Comparison of ENCODE assay signal across 1 fruit fly cellular context in the genomic region with DNA sequence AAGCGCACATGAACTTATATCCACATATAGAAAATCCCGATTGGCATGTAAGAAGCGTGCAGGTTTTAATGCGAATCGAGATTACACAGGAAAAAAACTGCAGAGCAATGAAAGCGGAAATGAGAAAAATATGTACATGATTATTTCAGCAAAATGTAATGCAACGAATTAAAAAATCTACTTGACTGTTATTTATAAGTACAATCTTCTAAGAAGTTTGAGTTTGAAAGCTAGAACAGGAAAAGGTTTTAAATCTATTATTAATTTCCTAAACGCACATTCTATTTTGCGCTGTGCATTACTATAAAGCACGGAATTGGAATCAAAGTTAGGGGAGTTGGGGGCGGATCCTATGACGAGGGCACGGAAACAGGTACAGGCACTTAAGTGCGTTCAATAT.
TF ChIP-seq lines count a peak whose summit lies in the region.

No protein-coding gene starts in this region.

TF ChIP-seq in whole organism, embryonic, 481 proteins besides CTCF, POLR2A, EP300 and RAD21 (continued from another document and continues in another):
- no peak for TF ChIP-seq CG12104 (GFP tag; optimal IDR thresholded peaks at IDR 0.05; lab: Kevin White, UChicago)
- TF ChIP-seq wor (GFP tag; IDR thresholded peaks at IDR 0.05; lab: Robert Waterston, UW) = no peak
- peak; percentile 10 for TF ChIP-seq Sox102F (GFP tag; optimal IDR thresholded peaks at IDR 0.05; lab: Kevin White, UChicago)
- no peak for TF ChIP-seq Hey (tag; optimal IDR thresholded peaks at IDR 0.05; lab: Kevin White, UChicago)
- no peak for TF ChIP-seq stwl (tag; optimal IDR thresholded peaks at IDR 0.05; lab: Kevin White, UChicago)
- no peak for TF ChIP-seq p53 (GFP tag; optimal IDR thresholded peaks at IDR 0.05; lab: Kevin White, UChicago)
- no peak for TF ChIP-seq disco-r (GFP tag; optimal IDR thresholded peaks at IDR 0.05; lab: Kevin White, UChicago)
- TF ChIP-seq unpg (GFP tag; optimal IDR thresholded peaks at IDR 0.05; lab: Kevin White, UChicago) = peak; percentile 43
- TF ChIP-seq CG9797 (GFP tag; optimal IDR thresholded peaks at IDR 0.05; lab: Kevin White, UChicago) = no peak
- TF ChIP-seq CG7928 (GFP tag; optimal IDR thresholded peaks at IDR 0.05; lab: Kevin White, UChicago) = no peak
- TF ChIP-seq CG1647 (GFP tag; optimal IDR thresholded peaks at IDR 0.05; lab: Kevin White, UChicago) = no peak
- no peak for TF ChIP-seq CG18619 (GFP tag; optimal IDR thresholded peaks at IDR 0.05; lab: Kevin White, UChicago)
- TF ChIP-seq ro (GFP tag; IDR thresholded peaks at IDR 0.05; lab: Robert Waterston, UW) = no peak
- TF ChIP-seq CG2889 (GFP tag; IDR thresholded peaks at IDR 0.05; lab: Robert Waterston, UW) = no peak
- TF ChIP-seq CG14710 (tag; optimal IDR thresholded peaks at IDR 0.05; lab: Kevin White, UChicago) = no peak
- TF ChIP-seq lmd (GFP tag; IDR thresholded peaks at IDR 0.05; lab: Robert Waterston, UW) = peak; percentile 47; the same call in 1 of the 2 replicates
- TF ChIP-seq Elba2 (GFP tag; optimal IDR thresholded peaks at IDR 0.05; lab: Kevin White, UChicago) = no peak
- TF ChIP-seq CG10267 (tag; optimal IDR thresholded peaks at IDR 0.05; lab: Kevin White, UChicago) = no peak
- TF ChIP-seq Hmr (GFP tag; optimal IDR thresholded peaks at IDR 0.05; lab: Kevin White, UChicago) = peak; percentile 33
- TF ChIP-seq Stat92E (GFP tag; optimal IDR thresholded peaks at IDR 0.05; lab: Kevin White, UChicago) = no peak
- TF ChIP-seq NK7.1 (GFP tag; optimal IDR thresholded peaks at IDR 0.05; lab: Kevin White, UChicago) = no peak
- no peak for TF ChIP-seq CG31365 (tag; optimal IDR thresholded peaks at IDR 0.05; lab: Kevin White, UChicago)
- TF ChIP-seq lab (GFP tag; optimal IDR thresholded peaks at IDR 0.05; lab: Kevin White, UChicago) = peak; percentile 66
- no peak for TF ChIP-seq sim (GFP tag; IDR thresholded peaks at IDR 0.05; lab: Robert Waterston, UW)
- TF ChIP-seq org-1 (GFP tag; optimal IDR thresholded peaks at IDR 0.05; lab: Kevin White, UChicago) = no peak
- no peak for TF ChIP-seq ttk (GFP tag; IDR thresholded peaks at IDR 0.05; lab: Robert Waterston, UW)
- TF ChIP-seq CG4707 (GFP tag; optimal IDR thresholded peaks at IDR 0.05; lab: Kevin White, UChicago) = no peak
- no peak for TF ChIP-seq NfI (GFP tag; optimal IDR thresholded peaks at IDR 0.05; lab: Kevin White, UChicago)
- TF ChIP-seq E2f1 (GFP tag; IDR thresholded peaks at IDR 0.05; lab: Robert Waterston, UW) = 0 out of 2 replicates have a peak, but pooled peaks have one; percentile 18
- TF ChIP-seq pum (GFP tag; optimal IDR thresholded peaks at IDR 0.05; lab: Kevin White, UChicago) = no peak
- no peak for TF ChIP-seq Six4 (GFP tag; optimal IDR thresholded peaks at IDR 0.05; lab: Kevin White, UChicago)
- peak; percentile 58 for TF ChIP-seq gem (tag; optimal IDR thresholded peaks at IDR 0.05; lab: Kevin White, UChicago)
- TF ChIP-seq CG13296 (GFP tag; optimal IDR thresholded peaks at IDR 0.05; lab: Kevin White, UChicago) = no peak
- TF ChIP-seq dysf (GFP tag; IDR thresholded peaks at IDR 0.05; lab: Robert Waterston, UW) = peak; percentile 47; the same call in 1 of the 3 replicates
- TF ChIP-seq Dbx (GFP tag; IDR thresholded peaks at IDR 0.05; lab: Robert Waterston, UW) = peak; percentile 60; the same call in 1 of the 3 replicates
- no peak for TF ChIP-seq sens-2 (GFP tag; IDR thresholded peaks at IDR 0.05; lab: Robert Waterston, UW)
- 0 out of 2 replicates have a peak, but pooled peaks have one; percentile 25 for TF ChIP-seq rib (GFP tag; IDR thresholded peaks at IDR 0.05; lab: Robert Waterston, UW)
- peak; percentile 12 for TF ChIP-seq ind (GFP tag; optimal IDR thresholded peaks at IDR 0.05; lab: Kevin White, UChicago)
- no peak for TF ChIP-seq CG8359 (GFP tag; optimal IDR thresholded peaks at IDR 0.05; lab: Kevin White, UChicago; ENCODE audit: borderline replicate concordance)
- TF ChIP-seq CG7839 (tag; optimal IDR thresholded peaks at IDR 0.05; lab: Kevin White, UChicago) = peak; percentile 47
- peak; percentile 29 for TF ChIP-seq pho (GFP tag; optimal IDR thresholded peaks at IDR 0.05; lab: Kevin White, UChicago)
- TF ChIP-seq Scr (GFP tag; IDR thresholded peaks at IDR 0.05; lab: Robert Waterston, UW; ENCODE audit: partially characterized antibody) = no peak
- no peak for TF ChIP-seq pros (GFP tag; optimal IDR thresholded peaks at IDR 0.05; lab: Kevin White, UChicago)
- no peak for TF ChIP-seq CG34376 (GFP tag; optimal IDR thresholded peaks at IDR 0.05; lab: Kevin White, UChicago)
- 0 out of 2 replicates have a peak, but pooled peaks have one; percentile 7 for TF ChIP-seq Ptx1 (GFP tag; IDR thresholded peaks at IDR 0.05; lab: Robert Waterston, UW)
- TF ChIP-seq CG12744 (GFP tag; optimal IDR thresholded peaks at IDR 0.05; lab: Kevin White, UChicago) = peak; percentile 22
- TF ChIP-seq phol (tag; optimal IDR thresholded peaks at IDR 0.05; lab: Kevin White, UChicago) = no peak
- TF ChIP-seq CG12769 (tag; optimal IDR thresholded peaks at IDR 0.05; lab: Kevin White, UChicago) = no peak
- peak; percentile 29 for TF ChIP-seq CG10209 (GFP tag; optimal IDR thresholded peaks at IDR 0.05; lab: Kevin White, UChicago)
- no peak for TF ChIP-seq Dek (tag; optimal IDR thresholded peaks at IDR 0.05; lab: Kevin White, UChicago)
- TF ChIP-seq Optix (GFP tag; IDR thresholded peaks at IDR 0.05; lab: Robert Waterston, UW) = no peak
- TF ChIP-seq CG17385 (GFP tag; optimal IDR thresholded peaks at IDR 0.05; lab: Kevin White, UChicago) = peak; percentile 21
- no peak for TF ChIP-seq CG12659 (GFP tag; optimal IDR thresholded peaks at IDR 0.05; lab: Kevin White, UChicago)
- TF ChIP-seq Lpt (GFP tag; optimal IDR thresholded peaks at IDR 0.05; lab: Kevin White, UChicago) = no peak
- TF ChIP-seq Hr39 (optimal IDR thresholded peaks at IDR 0.05; lab: Kevin White, UChicago) = no peak
- no peak for TF ChIP-seq CG17186 (GFP tag; optimal IDR thresholded peaks at IDR 0.05; lab: Kevin White, UChicago)
- 0 out of 2 replicates have a peak, but pooled peaks have one; percentile 30 for TF ChIP-seq vvl (GFP tag; IDR thresholded peaks at IDR 0.05; lab: Robert Waterston, UW)
- no peak for TF ChIP-seq twi (tag; optimal IDR thresholded peaks at IDR 0.05; lab: Kevin White, UChicago)
- TF ChIP-seq eve (GFP tag; optimal IDR thresholded peaks at IDR 0.05; lab: Kevin White, UChicago) = peak in 1 of 2 experiments; percentile 2
- no peak for TF ChIP-seq CG6175 (GFP tag; IDR thresholded peaks at IDR 0.05; lab: Robert Waterston, UW)
- no peak for TF ChIP-seq btn (GFP tag; optimal IDR thresholded peaks at IDR 0.05; lab: Kevin White, UChicago)
- TF ChIP-seq ham (GFP tag; IDR thresholded peaks at IDR 0.05; lab: Robert Waterston, UW) = no peak
- no peak for TF ChIP-seq CG12299 (tag; optimal IDR thresholded peaks at IDR 0.05; lab: Kevin White, UChicago)
- TF ChIP-seq zfh1 (GFP tag; IDR thresholded peaks at IDR 0.05; lab: Robert Waterston, UW) = peak; percentile 19; the same call in 1 of the 3 replicates
- TF ChIP-seq fu2 (GFP tag; optimal IDR thresholded peaks at IDR 0.05; lab: Kevin White, UChicago) = peak; percentile 13
- TF ChIP-seq CG18011 (GFP tag; optimal IDR thresholded peaks at IDR 0.05; lab: Kevin White, UChicago) = no peak
- no peak for TF ChIP-seq tx (GFP tag; optimal IDR thresholded peaks at IDR 0.05; lab: Kevin White, UChicago)
- TF ChIP-seq CG2712 (tag; optimal IDR thresholded peaks at IDR 0.05; lab: Kevin White, UChicago) = peak; percentile 31
- TF ChIP-seq nerfin-1 (tag; optimal IDR thresholded peaks at IDR 0.05; lab: Kevin White, UChicago) = no peak
- TF ChIP-seq Sox100B (GFP tag; optimal IDR thresholded peaks at IDR 0.05; lab: Kevin White, UChicago) = no peak
- no peak for TF ChIP-seq tin (GFP tag; optimal IDR thresholded peaks at IDR 0.05; lab: Kevin White, UChicago)
- no peak for TF ChIP-seq dimm (GFP tag; IDR thresholded peaks at IDR 0.05; lab: Robert Waterston, UW)
- TF ChIP-seq HHEX (GFP tag; optimal IDR thresholded peaks at IDR 0.05; lab: Kevin White, UChicago) = no peak
- peak; percentile 44 for TF ChIP-seq CG11504 (tag; optimal IDR thresholded peaks at IDR 0.05; lab: Kevin White, UChicago)
- no peak for TF ChIP-seq CG18764 (GFP tag; optimal IDR thresholded peaks at IDR 0.05; lab: Kevin White, UChicago)
- no peak for TF ChIP-seq Chrac-16 (GFP tag; optimal IDR thresholded peaks at IDR 0.05; lab: Kevin White, UChicago)
- TF ChIP-seq CG13775 (GFP tag; optimal IDR thresholded peaks at IDR 0.05; lab: Kevin White, UChicago) = no peak
- TF ChIP-seq CG6683 (GFP tag; optimal IDR thresholded peaks at IDR 0.05; lab: Kevin White, UChicago) = no peak
- TF ChIP-seq chm (GFP tag; IDR thresholded peaks at IDR 0.05; lab: Robert Waterston, UW) = no peak
- no peak for TF ChIP-seq CG14441 (GFP tag; IDR thresholded peaks at IDR 0.05; lab: Robert Waterston, UW)
- no peak for TF ChIP-seq Hmx (GFP tag; optimal IDR thresholded peaks at IDR 0.05; lab: Kevin White, UChicago)
- TF ChIP-seq H15 (GFP tag; IDR thresholded peaks at IDR 0.05; lab: Robert Waterston, UW) = no peak
- peak; percentile 42 for TF ChIP-seq cwo (GFP tag; optimal IDR thresholded peaks at IDR 0.05; lab: Kevin White, UChicago)
- peak; percentile 13 for TF ChIP-seq CG8924 (tag; optimal IDR thresholded peaks at IDR 0.05; lab: Kevin White, UChicago)
- no peak for TF ChIP-seq CG4424 (GFP tag; optimal IDR thresholded peaks at IDR 0.05; lab: Kevin White, UChicago)
- TF ChIP-seq CG7786 (GFP tag; optimal IDR thresholded peaks at IDR 0.05; lab: Kevin White, UChicago) = no peak
- TF ChIP-seq Asciz (GFP tag; optimal IDR thresholded peaks at IDR 0.05; lab: Kevin White, UChicago) = no peak
- TF ChIP-seq CG15269 (tag; optimal IDR thresholded peaks at IDR 0.05; lab: Kevin White, UChicago) = peak; percentile 32
- TF ChIP-seq Meics (GFP tag; optimal IDR thresholded peaks at IDR 0.05; lab: Kevin White, UChicago) = peak; percentile 58
- TF ChIP-seq CG2678 (tag; optimal IDR thresholded peaks at IDR 0.05; lab: Kevin White, UChicago) = peak; percentile 60
- peak; percentile 42; the same call in 1 of the 3 replicates for TF ChIP-seq tgo (GFP tag; IDR thresholded peaks at IDR 0.05; lab: Robert Waterston, UW)
- TF ChIP-seq jigr1 (GFP tag; IDR thresholded peaks at IDR 0.05; lab: Robert Waterston, UW) = no peak
- TF ChIP-seq caup (GFP tag; optimal IDR thresholded peaks at IDR 0.05; lab: Kevin White, UChicago; ENCODE audit: severe bottlenecking) = peak; percentile 30
- TF ChIP-seq ci (GFP tag; IDR thresholded peaks at IDR 0.05; lab: Robert Waterston, UW) = no peak
- no peak for TF ChIP-seq cas (GFP tag; IDR thresholded peaks at IDR 0.05; lab: Robert Waterston, UW)
- peak; percentile 47 for TF ChIP-seq CG3281 (GFP tag; optimal IDR thresholded peaks at IDR 0.05; lab: Kevin White, UChicago)
- peak; percentile 66 for TF ChIP-seq CG2120 (GFP tag; optimal IDR thresholded peaks at IDR 0.05; lab: Kevin White, UChicago)
- TF ChIP-seq bsh (GFP tag; optimal IDR thresholded peaks at IDR 0.05; lab: Kevin White, UChicago) = peak in 1 of 2 experiments; percentile 54
- peak; percentile 5 for TF ChIP-seq Myb (GFP tag; optimal IDR thresholded peaks at IDR 0.05; lab: Kevin White, UChicago)
- TF ChIP-seq CG3838 (GFP tag; optimal IDR thresholded peaks at IDR 0.05; lab: Kevin White, UChicago) = no peak
- TF ChIP-seq CG4328 (GFP tag; optimal IDR thresholded peaks at IDR 0.05; lab: Kevin White, UChicago) = no peak
- TF ChIP-seq CG3407 (GFP tag; optimal IDR thresholded peaks at IDR 0.05; lab: Kevin White, UChicago) = no peak
- peak; percentile 46 for TF ChIP-seq CG10147 (GFP tag; optimal IDR thresholded peaks at IDR 0.05; lab: Kevin White, UChicago)
- TF ChIP-seq chif (GFP tag; optimal IDR thresholded peaks at IDR 0.05; lab: Kevin White, UChicago) = peak; percentile 4 to 20
- TF ChIP-seq odd (GFP tag; optimal IDR thresholded peaks at IDR 0.05; lab: Kevin White, UChicago) = no peak
- peak; percentile 29; the same call in 1 of the 2 replicates for TF ChIP-seq Xrp1 (GFP tag; IDR thresholded peaks at IDR 0.05; lab: Robert Waterston, UW)
- TF ChIP-seq Dip2 (GFP tag; IDR thresholded peaks at IDR 0.05; lab: Robert Waterston, UW) = no peak
- TF ChIP-seq CG7372 (GFP tag; IDR thresholded peaks at IDR 0.05; lab: Robert Waterston, UW) = no peak
- peak; percentile 5 for TF ChIP-seq CG12155 (GFP tag; optimal IDR thresholded peaks at IDR 0.05; lab: Kevin White, UChicago)
- no peak for TF ChIP-seq emc (GFP tag; optimal IDR thresholded peaks at IDR 0.05; lab: Kevin White, UChicago)
- peak; percentile 48 for TF ChIP-seq CG13624 (GFP tag; optimal IDR thresholded peaks at IDR 0.05; lab: Kevin White, UChicago)
- TF ChIP-seq Awh (GFP tag; IDR thresholded peaks at IDR 0.05; lab: Robert Waterston, UW) = no peak
- no peak for TF ChIP-seq CG9609 (GFP tag; optimal IDR thresholded peaks at IDR 0.05; lab: Kevin White, UChicago)
- no peak for TF ChIP-seq MESR4 (GFP tag; optimal IDR thresholded peaks at IDR 0.05; lab: Kevin White, UChicago)
- no peak for TF ChIP-seq CG17361 (GFP tag; IDR thresholded peaks at IDR 0.05; lab: Robert Waterston, UW)
- TF ChIP-seq Atf6 (GFP tag; IDR thresholded peaks at IDR 0.05; lab: Robert Waterston, UW) = peak; percentile 68
- TF ChIP-seq CG6765 (GFP tag; optimal IDR thresholded peaks at IDR 0.05; lab: Kevin White, UChicago) = no peak
- TF ChIP-seq HmgD (GFP tag; optimal IDR thresholded peaks at IDR 0.05; lab: Kevin White, UChicago) = no peak
- TF ChIP-seq CG9932 (GFP tag; IDR thresholded peaks at IDR 0.05; lab: Robert Waterston, UW) = peak; percentile 68
- TF ChIP-seq Sry-δ (GFP tag; optimal IDR thresholded peaks at IDR 0.05; lab: Kevin White, UChicago) = no peak
- TF ChIP-seq CG7556 (GFP tag; optimal IDR thresholded peaks at IDR 0.05; lab: Kevin White, UChicago) = peak; percentile 4
- TF ChIP-seq CG2129 (GFP tag; IDR thresholded peaks at IDR 0.05; lab: Robert Waterston, UW; ENCODE audit: partially characterized antibody) = no peak
- TF ChIP-seq CG3163 (GFP tag; optimal IDR thresholded peaks at IDR 0.05; lab: Kevin White, UChicago) = no peak
- 0 out of 2 replicates have a peak, but pooled peaks have one; percentile 12 for TF ChIP-seq Ada2b (GFP tag; IDR thresholded peaks at IDR 0.05; lab: Robert Waterston, UW)
- no peak for TF ChIP-seq CG2875 (GFP tag; optimal IDR thresholded peaks at IDR 0.05; lab: Kevin White, UChicago)
- TF ChIP-seq run (tag; optimal IDR thresholded peaks at IDR 0.05; lab: Kevin White, UChicago) = no peak
- TF ChIP-seq bbx (GFP tag; IDR thresholded peaks at IDR 0.05; lab: Robert Waterston, UW; ENCODE audit: partially characterized antibody) = no peak
- TF ChIP-seq CG32532 (GFP tag; IDR thresholded peaks at IDR 0.05; lab: Robert Waterston, UW) = peak; percentile 63; the same call in 1 of the 2 replicates
- no peak for TF ChIP-seq Mrtf (GFP tag; IDR thresholded peaks at IDR 0.05; lab: Robert Waterston, UW)
- TF ChIP-seq CG9876 (GFP tag; optimal IDR thresholded peaks at IDR 0.05; lab: Kevin White, UChicago) = no peak
